Worm (Caenorhabditis elegans): ENCODE results near the gene F41E6.5.

DNA sequence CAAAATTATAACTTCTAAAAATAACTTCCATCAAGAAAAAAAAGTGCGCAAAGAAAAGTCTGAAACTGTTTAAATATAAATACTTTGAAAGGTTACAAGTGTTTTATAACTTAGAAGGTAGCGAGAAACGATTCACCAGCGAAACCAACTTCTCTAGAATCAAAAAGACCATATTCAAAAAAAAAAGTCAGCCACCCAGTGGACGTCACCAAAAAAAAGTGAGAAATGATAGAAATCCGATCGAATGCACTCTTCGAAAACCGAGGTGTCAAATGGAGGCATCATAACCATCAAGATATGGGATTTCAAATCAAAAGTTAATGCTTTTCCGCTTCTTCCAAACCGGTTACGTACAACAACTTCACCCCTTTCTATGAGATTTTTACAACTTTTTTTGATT lies 16.8 kb upstream of the F41E6.5 start:
- TF ChIP-seq lin-13 (tag; optimal IDR thresholded peaks at IDR 0.05) (no peak), sptf-1 (tag; optimal IDR thresholded peaks at IDR 0.05) (no peak), unc-39 (tag; optimal IDR thresholded peaks at IDR 0.05) (no peak), unc-62 (GFP tag; optimal IDR thresholded peaks at IDR 0.05) (no peak), nhr-237 (tag; optimal IDR thresholded peaks at IDR 0.05) (no peak), elt-3 (tag; optimal IDR thresholded peaks at IDR 0.05) (no peak), M03D4.4 (tag; optimal IDR thresholded peaks at IDR 0.05) (no peak)

Data from whole organism, mixed stage, embryonic.